Worm (Caenorhabditis elegans) whole organism, early embryonic: ENCODE measurements around the gene C08F8.9.
A peak's percentile ranks its signal among the peaks of the same experiment; 100 is the strongest.

Experiments used
- B0310.2 ChIP-seq: sonication (generic microtip); optimal IDR thresholded peaks from 2 replicates; lab custom pipeline; 2016; ENCODE audit warnings: mild to moderate bottlenecking, missing genetic modification characterization, missing compliant biosample characterization
- F13C5.2 ChIP-seq: sonication (generic microtip); optimal IDR thresholded peaks from 2 replicates; lab custom pipeline; 2017; ENCODE audit warnings: mild to moderate bottlenecking, missing genetic modification characterization, inconsistent platforms, missing compliant biosample characterization
- aly-1 ChIP-seq: sonication (generic microtip); optimal IDR thresholded peaks from 2 replicates; lab custom pipeline; 2016; ENCODE audit warnings: missing genetic modification characterization, missing compliant biosample characterization
- ama-1 ChIP-seq: fragments of 150-350 bp; optimal IDR thresholded peaks from 2 replicates; lab custom pipeline; 2014
- ceh-13 ChIP-seq: fragments of 200-800 bp; sonication (Bioruptor generic); optimal IDR thresholded peaks from 2 replicates; lab custom pipeline; 2018; ENCODE audit warnings: mild to moderate bottlenecking, missing genetic modification characterization, missing compliant biosample characterization
- ceh-36 ChIP-seq: sonication (generic microtip); optimal IDR thresholded peaks from 2 replicates; lab custom pipeline; 2016; ENCODE audit warnings: missing genetic modification characterization, inconsistent platforms, missing compliant biosample characterization
- ets-7 ChIP-seq: sonication (generic microtip); optimal IDR thresholded peaks from 2 replicates; lab custom pipeline; 2016; ENCODE audit warnings: missing genotype, missing genetic modification characterization, missing compliant biosample characterization
- flt-1 ChIP-seq: fragments of 200-800 bp; sonication (Bioruptor generic); IDR thresholded peaks from 2 replicates; pipeline ENCODE4 v1.3.6; 2022; ENCODE audit warnings: missing genetic modification characterization, missing compliant biosample characterization
- hmbx-1 ChIP-seq: sonication (generic microtip); optimal IDR thresholded peaks from 2 replicates; lab custom pipeline; 2016; ENCODE audit warnings: mild to moderate bottlenecking, missing genetic modification characterization, missing compliant biosample characterization
- hmg-4 ChIP-seq: fragments of 200-800 bp; sonication (Bioruptor generic); optimal IDR thresholded peaks from 2 replicates; lab custom pipeline; 2018; ENCODE audit warnings: mild to moderate bottlenecking, missing genetic modification characterization, missing compliant biosample characterization
- hnd-1 ChIP-seq: sonication (generic microtip); optimal IDR thresholded peaks from 2 replicates; lab custom pipeline; 2016; ENCODE audit warnings: missing genetic modification characterization, missing compliant biosample characterization
- pes-1 ChIP-seq: fragments of 200-800 bp; sonication (Bioruptor generic); IDR thresholded peaks from 2 replicates; pipeline ENCODE4 v1.3.6; 2022; ENCODE audit warnings: missing genetic modification reagents, missing genetic modification characterization, missing compliant biosample characterization
- scrt-1 ChIP-seq: fragments of 200-800 bp; sonication (Bioruptor generic); IDR thresholded peaks from 2 replicates; pipeline ENCODE4 v1.3.6; 2022; ENCODE audit warnings: missing genetic modification characterization, missing compliant biosample characterization
- sea-1 ChIP-seq: fragments of 200-800 bp; sonication (Bioruptor generic); conservative IDR thresholded peaks from 2 replicates; pipeline ENCODE4 v1.3.6; 2022; ENCODE audit warnings: missing genetic modification characterization, missing compliant biosample characterization
- tbx-11 ChIP-seq: fragments of 200-800 bp; sonication (Bioruptor generic); IDR thresholded peaks from 2 replicates; pipeline ENCODE4 v1.3.6; 2022; ENCODE audit warnings: missing genetic modification characterization, missing compliant biosample characterization
- tbx-37 ChIP-seq: fragments of 200-800 bp; sonication (Bioruptor generic); conservative IDR thresholded peaks from 2 replicates; pipeline ENCODE4 v1.3.6; 2022; ENCODE audit warnings: missing genetic modification reagents, missing genetic modification characterization, missing compliant biosample characterization
- tra-4 ChIP-seq: sonication (generic microtip); optimal IDR thresholded peaks from 2 replicates; lab custom pipeline; 2017; ENCODE audit warnings: missing genetic modification characterization, missing compliant biosample characterization

The C08F8.9 gene

DNA sequence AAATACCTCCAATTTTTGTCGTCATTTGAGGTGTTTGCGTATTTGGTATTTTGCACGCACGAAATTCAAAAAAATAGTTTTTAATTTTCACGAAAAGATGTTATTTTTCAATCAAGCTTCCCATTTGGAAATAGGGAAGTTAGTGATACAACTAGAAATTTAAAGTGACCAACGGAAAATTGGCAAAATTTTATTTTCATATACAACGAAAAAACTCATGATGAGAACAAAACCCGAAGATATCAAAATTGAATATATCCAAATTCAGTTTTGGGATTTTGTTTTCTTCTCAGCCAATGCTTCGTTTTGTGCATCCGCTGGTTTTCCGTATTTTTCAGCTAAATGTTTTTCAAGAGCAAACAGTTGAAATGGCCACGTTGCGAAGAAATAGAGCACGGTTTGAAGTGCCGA is 32.5 kb downstream of the C08F8.9 start:
- TF ChIP-seq flt-1 (GFP tag; lab: Robert Waterston, UW) = no peak
- no peak for TF ChIP-seq hmg-4 (GFP tag; lab: Kevin White, UChicago)
- TF ChIP-seq pes-1 (GFP tag; lab: Robert Waterston, UW) = no peak
- TF ChIP-seq ets-7 (tag; lab: Kevin White, UChicago) = no peak
- TF ChIP-seq scrt-1 (GFP tag; lab: Robert Waterston, UW) = no peak
- no peak for TF ChIP-seq B0310.2 (tag; lab: Kevin White, UChicago)
- TF ChIP-seq hmbx-1 (tag; lab: Kevin White, UChicago) = no peak
- TF ChIP-seq F13C5.2 (tag; lab: Kevin White, UChicago) = no peak
- no peak for TF ChIP-seq ceh-36 (tag; lab: Kevin White, UChicago)
- no peak for TF ChIP-seq ama-1 (lab: Kevin White, UChicago)
- TF ChIP-seq hnd-1 (tag; lab: Kevin White, UChicago) = no peak
- TF ChIP-seq aly-1 (tag; lab: Kevin White, UChicago) = no peak
- TF ChIP-seq sea-1 (GFP tag; lab: Robert Waterston, UW) = no peak
- no peak for TF ChIP-seq tbx-37 (GFP tag; lab: Robert Waterston, UW)
- no peak for TF ChIP-seq ceh-13 (GFP tag; lab: Kevin White, UChicago)
- TF ChIP-seq tra-4 (tag; lab: Kevin White, UChicago) = no peak
- TF ChIP-seq tbx-11 (GFP tag; lab: Robert Waterston, UW) = no peak

DNA sequence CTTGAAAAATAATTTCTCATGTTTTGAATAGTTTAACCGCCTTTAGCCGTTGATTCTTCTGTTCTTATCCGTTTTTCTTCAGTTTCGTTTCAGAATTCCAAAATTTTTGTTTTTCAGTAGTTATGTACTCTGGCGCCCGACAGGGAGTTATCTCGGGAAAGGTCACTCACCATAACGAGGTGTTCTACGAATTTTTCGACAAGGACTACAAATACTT is 35.3 kb downstream of the C08F8.9 start, which contains the start of gene F01G4.4:
Gene F01G4.4, plus strand, starts transcription at position 118 of the 217 bp plus-strand sequence.
- no peak for TF ChIP-seq flt-1 (GFP tag; lab: Robert Waterston, UW)
- no peak for TF ChIP-seq tbx-37 (GFP tag; lab: Robert Waterston, UW)
- TF ChIP-seq hmg-4 (GFP tag; lab: Kevin White, UChicago) = no peak
- no peak for TF ChIP-seq scrt-1 (GFP tag; lab: Robert Waterston, UW)
- TF ChIP-seq B0310.2 (tag; lab: Kevin White, UChicago) = no peak
- no peak for TF ChIP-seq hnd-1 (tag; lab: Kevin White, UChicago)
- no peak for TF ChIP-seq pes-1 (GFP tag; lab: Robert Waterston, UW)
- TF ChIP-seq ets-7 (tag; lab: Kevin White, UChicago) = no peak
- no peak for TF ChIP-seq hmbx-1 (tag; lab: Kevin White, UChicago)
- no peak for TF ChIP-seq F13C5.2 (tag; lab: Kevin White, UChicago)
- TF ChIP-seq ceh-13 (GFP tag; lab: Kevin White, UChicago) = no peak
- TF ChIP-seq ceh-36 (tag; lab: Kevin White, UChicago) = no peak

DNA sequence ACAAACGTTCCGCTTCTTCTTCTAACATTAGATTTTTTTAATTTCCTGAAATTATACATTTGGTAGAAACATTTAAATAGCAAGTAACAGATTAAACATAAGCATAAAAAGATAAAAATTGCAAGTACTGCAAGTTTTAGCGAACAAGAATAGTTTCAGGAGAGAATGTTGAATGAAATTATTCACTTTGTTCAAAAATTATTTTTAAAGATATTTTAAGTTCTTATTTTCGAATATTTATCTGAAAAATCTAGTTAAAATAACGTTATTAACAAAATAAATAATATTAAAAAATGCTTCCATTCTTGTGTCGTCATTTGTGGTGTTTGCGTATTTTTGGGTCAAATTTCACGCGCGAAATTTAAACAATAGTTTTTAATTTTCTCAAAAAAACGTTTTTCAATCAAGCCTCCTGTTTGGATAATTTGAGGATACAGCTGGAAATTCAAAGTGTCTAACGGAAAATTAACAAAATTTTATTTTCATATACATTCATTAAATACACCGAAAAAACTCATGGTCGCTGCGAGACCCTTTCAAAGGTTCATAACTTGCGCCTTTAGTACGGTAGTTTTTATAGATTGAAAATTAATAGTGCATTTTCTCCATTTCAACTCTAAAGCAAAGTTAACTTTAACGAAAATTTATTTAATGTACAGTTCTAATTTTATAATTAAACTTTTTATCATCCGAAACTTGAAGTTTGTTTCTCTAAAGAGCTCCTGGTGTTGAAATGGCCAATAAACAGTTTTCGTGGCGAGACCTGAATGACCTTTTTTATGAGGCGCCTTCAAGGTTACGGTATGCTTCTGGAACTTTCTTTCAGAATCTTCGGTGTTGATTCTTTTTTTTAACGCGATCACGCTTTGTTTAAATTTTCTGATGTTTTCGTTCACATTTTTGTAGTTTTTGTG is 35.8 kb downstream of the C08F8.9 start, which contains the start of gene skih-2:
Gene skih-2, minus strand, starts transcription at position 51 of the 914 bp plus-strand sequence.
- TF ChIP-seq hmbx-1 (tag; lab: Kevin White, UChicago) (no peak), tbx-11 (GFP tag; lab: Robert Waterston, UW) (no peak), ama-1 (lab: Kevin White, UChicago) (no peak), tbx-37 (GFP tag; lab: Robert Waterston, UW) (no peak), tra-4 (tag; lab: Kevin White, UChicago) (no peak), ceh-36 (tag; lab: Kevin White, UChicago) (no peak), hmg-4 (GFP tag; lab: Kevin White, UChicago) (no peak), scrt-1 (GFP tag; lab: Robert Waterston, UW) (no peak), ceh-13 (GFP tag; lab: Kevin White, UChicago) (no peak), F13C5.2 (tag; lab: Kevin White, UChicago) (no peak), flt-1 (GFP tag; lab: Robert Waterston, UW) (no peak), B0310.2 (tag; lab: Kevin White, UChicago) (no peak), ets-7 (tag; lab: Kevin White, UChicago) (no peak), pes-1 (GFP tag; lab: Robert Waterston, UW) (no peak), hnd-1 (tag; lab: Kevin White, UChicago) (no peak), sea-1 (GFP tag; lab: Robert Waterston, UW) (no peak), aly-1 (tag; lab: Kevin White, UChicago) (no peak)

DNA sequence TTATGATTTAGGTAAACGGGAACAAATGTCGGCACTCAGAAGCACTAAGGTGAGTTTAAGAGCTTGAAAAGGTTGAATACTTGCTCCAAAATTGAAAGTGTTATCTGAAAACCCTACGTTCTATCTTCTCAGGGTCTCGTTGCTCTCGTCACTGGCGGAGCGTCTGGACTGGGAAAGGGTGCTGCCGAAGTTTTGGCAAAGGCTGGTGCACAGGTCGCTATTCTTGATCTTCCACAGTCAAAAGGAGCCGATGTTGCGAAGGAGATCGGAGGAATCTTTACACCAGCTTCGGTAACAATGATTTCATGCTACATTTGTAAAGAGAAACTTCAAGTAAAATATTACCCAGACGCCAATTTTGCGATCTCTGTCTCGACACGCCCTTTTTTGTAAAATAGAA is 47.1 kb downstream of the C08F8.9 start, which contains the start of gene ard-1:
Gene ard-1, plus strand, starts transcription at position 12 of the 400 bp plus-strand sequence.
- TF ChIP-seq aly-1 (tag; lab: Kevin White, UChicago) (no peak), ama-1 (lab: Kevin White, UChicago) (peak; percentile 90), B0310.2 (tag; lab: Kevin White, UChicago) (peak; percentile 63), hnd-1 (tag; lab: Kevin White, UChicago) (no peak), sea-1 (GFP tag; lab: Robert Waterston, UW) (no peak)

DNA sequence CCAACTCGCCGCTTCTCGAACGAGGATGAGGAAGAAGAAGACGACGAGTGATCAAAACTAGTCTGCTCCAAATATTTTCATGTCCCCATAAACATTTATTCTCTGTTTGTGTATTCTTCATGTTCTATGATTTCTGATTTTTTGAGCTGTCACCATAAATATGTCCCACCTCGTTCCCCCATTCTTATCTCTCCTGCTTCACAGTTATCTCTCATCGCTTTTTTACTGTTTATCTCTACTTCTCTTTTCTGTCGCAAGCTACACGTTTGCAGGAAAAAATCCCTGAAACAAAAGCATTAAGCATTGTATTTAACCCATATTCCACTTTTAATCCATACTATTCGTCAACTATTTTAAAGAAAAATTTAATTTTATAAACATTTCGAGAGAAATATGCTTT is 47.6 kb downstream of the C08F8.9 start:
- TF ChIP-seq hmbx-1 (tag; lab: Kevin White, UChicago) (no peak), hnd-1 (tag; lab: Kevin White, UChicago) (no peak), scrt-1 (GFP tag; lab: Robert Waterston, UW) (no peak), B0310.2 (tag; lab: Kevin White, UChicago) (no peak), ceh-13 (GFP tag; lab: Kevin White, UChicago) (no peak), tbx-37 (GFP tag; lab: Robert Waterston, UW) (no peak), sea-1 (GFP tag; lab: Robert Waterston, UW) (no peak), hmg-4 (GFP tag; lab: Kevin White, UChicago) (no peak), F13C5.2 (tag; lab: Kevin White, UChicago) (no peak), ceh-36 (tag; lab: Kevin White, UChicago) (no peak), pes-1 (GFP tag; lab: Robert Waterston, UW) (no peak), tra-4 (tag; lab: Kevin White, UChicago) (no peak), ama-1 (lab: Kevin White, UChicago) (no peak), tbx-11 (GFP tag; lab: Robert Waterston, UW) (no peak), flt-1 (GFP tag; lab: Robert Waterston, UW) (no peak), ets-7 (tag; lab: Kevin White, UChicago) (no peak), aly-1 (tag; lab: Kevin White, UChicago) (no peak)
